Fruit fly (Drosophila melanogaster): ENCODE data around the gene Glyat.

- TF ChIP-seq CG32121 (GFP tag; IDR thresholded peaks at IDR 0.05) (no peak), CG17806 (tag; optimal IDR thresholded peaks at IDR 0.05) (no peak), EcR (GFP tag; optimal IDR thresholded peaks at IDR 0.05) (no peak), CG13204 (GFP tag; optimal IDR thresholded peaks at IDR 0.05) (no peak), Pif1A (GFP tag; optimal IDR thresholded peaks at IDR 0.05) (no peak), Ets98B (GFP tag; IDR thresholded peaks at IDR 0.05) (no peak), Snoo (tag; optimal IDR thresholded peaks at IDR 0.05) (no peak), Pif1B (GFP tag; optimal IDR thresholded peaks at IDR 0.05) (no peak), D1 (tag; optimal IDR thresholded peaks at IDR 0.05) (no peak)
Observed at dm6 chr2L:7969329-7969728, 41.1 kb downstream of the Glyat start.

Data from whole organism, pupa.